Worm (Caenorhabditis elegans) whole organism, L4/young adult: ENCODE data around the gene F53F8.6.

Source experiments
- W03F9.2 ChIP-seq: fragments of 150-350 bp; optimal IDR thresholded peaks from 2 replicates; lab custom pipeline; 2014; ENCODE audit warnings: missing biosample characterization, missing genetic modification characterization
- dao-5 ChIP-seq: sonication (generic microtip); optimal IDR thresholded peaks from 2 replicates; lab custom pipeline; 2016; ENCODE audit warnings: missing genotype, missing genetic modification characterization, moderate library complexity, missing compliant biosample characterization
- him-1 ChIP-seq: sonication (generic microtip); optimal IDR thresholded peaks from 2 replicates; lab custom pipeline; 2016; ENCODE audit warnings: missing genotype, missing genetic modification reagents, missing genetic modification characterization, missing compliant biosample characterization

DNA sequence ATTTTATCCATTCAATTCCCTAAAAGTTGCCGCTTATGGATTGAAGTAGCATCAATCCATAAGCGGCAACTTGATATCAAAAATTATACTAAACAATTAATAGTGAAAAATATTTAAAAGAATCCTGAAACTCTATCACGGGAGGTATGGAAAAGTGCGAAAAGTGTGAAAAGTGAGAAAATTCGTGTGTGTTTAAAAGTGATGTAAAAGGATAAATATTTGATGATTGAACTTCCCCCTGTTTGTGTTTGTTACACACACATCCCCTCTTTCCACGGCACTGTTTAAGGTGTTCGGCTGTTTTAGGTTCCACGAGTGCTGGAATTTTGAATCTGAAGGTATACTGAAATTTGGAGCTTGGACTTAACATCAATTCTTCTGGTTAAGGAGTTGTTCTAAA lies 43.9 kb downstream of the F53F8.6 start:
- TF ChIP-seq dao-5 (tag; lab: Kevin White, UChicago) (no peak), him-1 (tag; lab: Kevin White, UChicago) (no peak), W03F9.2 (tag; lab: Kevin White, UChicago) (no peak)
